Fruit fly (Drosophila melanogaster) whole organism: Measurements from ENCODE around the gene Pak.

ENCODE experiments used
- CG8478 ChIP-seq: fragments of >200 bp; optimal IDR thresholded peaks from 2 replicates; lab custom pipeline; 2018; ENCODE audit warnings: inconsistent platforms
- Dll ChIP-seq: fragments of >200 bp; optimal IDR thresholded peaks from 2 replicates; lab custom pipeline; 2017
- EcR ChIP-seq, 2 experiments: fragments of >200 bp; optimal IDR thresholded peaks; 2 replicates each; lab custom pipeline; 2017; ENCODE audit warnings: missing biosample characterization in 2 of 2, missing genetic modification characterization in 2 of 2, missing genetic modification reagents in 2 of 2
- psq ChIP-seq: fragments of >200 bp; optimal IDR thresholded peaks from 2 replicates; lab custom pipeline; 2017
- usp ChIP-seq: fragments of >200 bp; optimal IDR thresholded peaks from 2 replicates; lab custom pipeline; 2017; ENCODE audit warnings: missing biosample characterization, missing genetic modification characterization, mixed read lengths

- no peak for TF ChIP-seq EcR (GFP tag; optimal IDR thresholded peaks at IDR 0.05; lab: Kevin White, UChicago)
- no peak for TF ChIP-seq usp (GFP tag; lab: Kevin White, UChicago)
- TF ChIP-seq Dll (lab: Kevin White, UChicago): no peak
- no peak for TF ChIP-seq CG8478 (lab: Kevin White, UChicago)
- TF ChIP-seq psq: no peak
Measured at dm6 chr3R:6315078-6315477, 35.6 kb upstream of the Pak start.
